Worm (Caenorhabditis elegans) whole organism, L3 larva: ENCODE data around the gene cut-4.

Experiments used
- R02D3.7 ChIP-seq: fragments of 150-350 bp; optimal IDR thresholded peaks from 2 replicates; lab custom pipeline; 2014; ENCODE audit warnings: missing biosample characterization, missing genetic modification characterization
- aly-2 ChIP-seq: fragments of 150-350 bp; optimal IDR thresholded peaks from 2 replicates; lab custom pipeline; 2014; ENCODE audit warnings: missing biosample characterization, missing genetic modification characterization
- ama-1 ChIP-seq: fragments of 150-350 bp; optimal IDR thresholded peaks from 2 replicates; lab custom pipeline; 2018
- ceh-28 ChIP-seq: fragments of 150-350 bp; optimal IDR thresholded peaks from 2 replicates; lab custom pipeline; 2014; ENCODE audit warnings: missing biosample characterization, missing genetic modification reagents, missing genetic modification characterization
- ceh-82 ChIP-seq: fragments of 150-350 bp; optimal IDR thresholded peaks from 2 replicates; lab custom pipeline; 2014; ENCODE audit warnings: missing biosample characterization, missing genetic modification characterization
- ceh-9 ChIP-seq: sonication (generic microtip); optimal IDR thresholded peaks from 2 replicates; lab custom pipeline; 2018; ENCODE audit warnings: missing biosample characterization, missing genetic modification characterization
- egl-5 ChIP-seq: fragments of 150-350 bp; optimal IDR thresholded peaks from 2 replicates; lab custom pipeline; 2017; ENCODE audit warnings: missing biosample characterization, missing genetic modification reagents, missing genetic modification characterization, inconsistent platforms
- elt-1 ChIP-seq: fragments of 150-350 bp; optimal IDR thresholded peaks from 2 replicates; lab custom pipeline; 2014; ENCODE audit warnings: missing biosample characterization, missing genetic modification characterization
- elt-2 ChIP-seq: sonication (generic microtip); optimal IDR thresholded peaks from 2 replicates; lab custom pipeline; 2016; ENCODE audit warnings: missing genetic modification reagents, mild to moderate bottlenecking, missing genetic modification characterization, missing compliant biosample characterization
- elt-3 ChIP-seq, 3 experiments: fragments of 150-350 bp in 1 of 3; sonication (generic microtip) in 2 of 3; optimal IDR thresholded peaks; 2 replicates in 2 of 3; 4 replicates in 1 of 3; lab custom pipeline; 2014 to 2017; ENCODE audit warnings: missing biosample characterization in 3 of 3, missing genetic modification characterization in 3 of 3
- fkh-10 ChIP-seq: sonication (generic microtip); optimal IDR thresholded peaks from 2 replicates; lab custom pipeline; 2017; ENCODE audit warnings: missing biosample characterization, missing genetic modification reagents, missing genetic modification characterization
- fkh-2 ChIP-seq: fragments of 150-350 bp; optimal IDR thresholded peaks from 2 replicates; lab custom pipeline; 2014; ENCODE audit warnings: missing biosample characterization, missing genetic modification reagents, missing genetic modification characterization
- jun-1 ChIP-seq: fragments of 150-350 bp; optimal IDR thresholded peaks from 2 replicates; lab custom pipeline; 2014; ENCODE audit warnings: missing biosample characterization, missing genetic modification reagents, missing genetic modification characterization
- lin-15B ChIP-seq: fragments of 150-350 bp; optimal IDR thresholded peaks from 2 replicates; lab custom pipeline; 2014; ENCODE audit warnings: missing biosample characterization, missing genetic modification characterization
- lsy-12 ChIP-seq: sonication (generic microtip); optimal IDR thresholded peaks from 2 replicates; lab custom pipeline; 2016; ENCODE audit warnings: mild to moderate bottlenecking, missing genetic modification characterization, missing compliant biosample characterization
- mdl-1 ChIP-seq: fragments of 150-350 bp; optimal IDR thresholded peaks from 2 replicates; lab custom pipeline; 2014; ENCODE audit warnings: missing biosample characterization, missing genetic modification characterization
- nfya-1 ChIP-seq: sonication (generic microtip); optimal IDR thresholded peaks from 2 replicates; lab custom pipeline; 2017; ENCODE audit warnings: missing genetic modification characterization, mild to moderate bottlenecking, missing compliant biosample characterization, antibody characterized with exemption, moderate library complexity; ENCODE audit not compliant: insufficient read depth
- nhr-11 ChIP-seq: fragments of 150-350 bp; optimal IDR thresholded peaks from 2 replicates; lab custom pipeline; 2014; ENCODE audit warnings: missing biosample characterization, missing genetic modification characterization
- nhr-25 ChIP-seq: sonication (generic microtip); optimal IDR thresholded peaks from 2 replicates; lab custom pipeline; 2017; ENCODE audit warnings: missing biosample characterization, missing genetic modification characterization
- nhr-28 ChIP-seq: fragments of 150-350 bp; optimal IDR thresholded peaks from 2 replicates; lab custom pipeline; 2014; ENCODE audit warnings: missing biosample characterization, missing genetic modification characterization
- nhr-43 ChIP-seq: sonication (generic microtip); optimal IDR thresholded peaks from 2 replicates; lab custom pipeline; 2016; ENCODE audit warnings: mild to moderate bottlenecking, missing genetic modification characterization, missing compliant biosample characterization; ENCODE audit not compliant: poor library complexity, severe bottlenecking
- nhr-67 ChIP-seq: fragments of 150-350 bp; optimal IDR thresholded peaks from 2 replicates; lab custom pipeline; 2014; ENCODE audit warnings: missing biosample characterization, missing genetic modification characterization
- nhr-77 ChIP-seq: fragments of 150-350 bp; optimal IDR thresholded peaks from 2 replicates; lab custom pipeline; 2014; ENCODE audit warnings: missing biosample characterization, missing genetic modification characterization
- pha-4 ChIP-seq: fragments of 150-350 bp; optimal IDR thresholded peaks from 2 replicates; lab custom pipeline; 2014; ENCODE audit warnings: missing biosample characterization, missing genetic modification reagents, missing genetic modification characterization
- pqm-1 ChIP-seq: fragments of 150-350 bp; optimal IDR thresholded peaks from 2 replicates; lab custom pipeline; 2017; ENCODE audit warnings: missing biosample characterization, missing genetic modification characterization, inconsistent platforms
- snpc-4 ChIP-seq: fragments of 150-350 bp; optimal IDR thresholded peaks from 2 replicates; lab custom pipeline; 2014; ENCODE audit warnings: missing biosample characterization, missing genetic modification characterization
- tbx-2 ChIP-seq: sonication (generic microtip); optimal IDR thresholded peaks from 2 replicates; lab custom pipeline; 2016; ENCODE audit warnings: mild to moderate bottlenecking, missing genetic modification characterization, missing compliant biosample characterization
- unc-39 ChIP-seq: sonication (generic microtip); optimal IDR thresholded peaks from 4 replicates; lab custom pipeline; 2017; ENCODE audit warnings: missing biosample characterization, missing genetic modification characterization
- unc-62 ChIP-seq: fragments of 150-350 bp; sonication (generic microtip); optimal IDR thresholded peaks from 4 replicates; lab custom pipeline; 2014; ENCODE audit warnings: missing biosample characterization, missing genetic modification reagents, missing genetic modification characterization
- zag-1 ChIP-seq: fragments of 150-350 bp; optimal IDR thresholded peaks from 2 replicates; lab custom pipeline; 2014; ENCODE audit warnings: missing biosample characterization, missing genetic modification characterization

cut-4 gene

ce11 chrII:10421941-10422340 lies 14.0 kb upstream of the cut-4 start, which contains the start of gene frpr-21:
TSS of gene frpr-21 (minus strand) at chrII:10422041.
- TF ChIP-seq mdl-1 (tag; lab: Kevin White, UChicago): no peak
- no peak for TF ChIP-seq jun-1 (tag; lab: Kevin White, UChicago)
- TF ChIP-seq ceh-9 (tag; lab: Kevin White, UChicago): no peak

ce11 chrII:10437840-10438239 lies 1.9 kb downstream of the cut-4 start:
- no peak for TF ChIP-seq unc-62
- TF ChIP-seq aly-2 (tag; lab: Kevin White, UChicago): no peak
- TF ChIP-seq ceh-28 (tag; lab: Kevin White, UChicago): no peak
- no peak for TF ChIP-seq mdl-1 (tag; lab: Kevin White, UChicago)
- no peak for TF ChIP-seq elt-3 (tag; optimal IDR thresholded peaks at IDR 0.05; lab: Kevin White, UChicago)
- no peak for TF ChIP-seq nhr-28
- no peak for TF ChIP-seq lin-15B (tag; lab: Kevin White, UChicago)
- no peak for TF ChIP-seq nhr-11
- no peak for TF ChIP-seq pqm-1 (tag; lab: Kevin White, UChicago)
- TF ChIP-seq tbx-2 (tag; lab: Kevin White, UChicago): no peak
- TF ChIP-seq unc-39 (tag; lab: Kevin White, UChicago): no peak
- no peak for TF ChIP-seq pha-4
- no peak for TF ChIP-seq nhr-25
- no peak for TF ChIP-seq nhr-43 (tag; lab: Kevin White, UChicago)
- TF ChIP-seq jun-1 (tag; lab: Kevin White, UChicago): no peak
- TF ChIP-seq snpc-4 (tag; lab: Kevin White, UChicago): no peak
- TF ChIP-seq nhr-67 (tag; lab: Kevin White, UChicago): no peak

ce11 chrII:10439976-10440375 lies 4.0 kb downstream of the cut-4 start, which contains the start of gene E04D5.4:
TSS of gene E04D5.4 (plus strand) at chrII:10440276.
- TF ChIP-seq ceh-82 (tag; lab: Kevin White, UChicago) (no peak), tbx-2 (tag; lab: Kevin White, UChicago) (no peak), lin-15B (tag; lab: Kevin White, UChicago) (no peak), fkh-2 (tag; lab: Kevin White, UChicago) (no peak), unc-62 (no peak), aly-2 (tag; lab: Kevin White, UChicago) (no peak), ceh-28 (tag; lab: Kevin White, UChicago) (no peak), elt-3 (tag; optimal IDR thresholded peaks at IDR 0.05; lab: Kevin White, UChicago) (no peak), nhr-28 (no peak), jun-1 (tag; lab: Kevin White, UChicago) (no peak), unc-39 (tag; lab: Kevin White, UChicago) (no peak), mdl-1 (tag; lab: Kevin White, UChicago) (no peak), zag-1 (tag; lab: Kevin White, UChicago) (no peak), lsy-12 (no peak), elt-1 (tag; lab: Kevin White, UChicago) (no peak), R02D3.7 (tag; lab: Kevin White, UChicago) (no peak)

- peak; percentile 2 for TF ChIP-seq elt-2 (tag; lab: Kevin White, UChicago)
- TF ChIP-seq, all 47 proteins: peak for 1; not testable (repeated sequence) for 46
Measured at ce11 chrII:10442846-10443245, 6.9 kb downstream of the cut-4 start, which contains the start of gene ZK673.1. TSS of gene ZK673.1 (plus strand) at chrII:10443146.

ce11 chrII:10443898-10444297 lies 8.0 kb downstream of the cut-4 start:
- TF ChIP-seq unc-62 (no peak), pqm-1 (tag; lab: Kevin White, UChicago) (peak; percentile 72), lsy-12 (no peak), elt-2 (tag; lab: Kevin White, UChicago) (peak; percentile 83)

ce11 chrII:10444971-10445707 lies 9.2 kb downstream of the cut-4 start:
- TF ChIP-seq lin-15B (tag; lab: Kevin White, UChicago): peak; percentile 1
- no peak for TF ChIP-seq nhr-77 (tag; lab: Kevin White, UChicago)
- peak; percentile 14 for TF ChIP-seq egl-5 (tag; lab: Kevin White, UChicago)
- TF ChIP-seq pha-4: peak; percentile 83

ce11 chrII:10445738-10446137 lies 9.8 kb downstream of the cut-4 start:
- TF ChIP-seq nfya-1 (peak; percentile 25), ama-1 (peak; percentile 1), ceh-28 (tag; lab: Kevin White, UChicago) (no peak), fkh-10 (GFP tag; lab: Kevin White, UChicago) (peak; percentile 1), nhr-25 (peak; percentile 27), nhr-77 (tag; lab: Kevin White, UChicago) (no peak), lin-15B (tag; lab: Kevin White, UChicago) (peak; percentile 30), pha-4 (no peak)
